Fruit fly (Drosophila melanogaster) whole organism, embryonic: ENCODE results near the gene Rpt4.

Experiments used
- Atf6 ChIP-seq: fragments of 200-800 bp; sonication (Bioruptor generic); IDR thresholded peaks from 2 replicates; pipeline ENCODE4 v1.3.6; 2022; ENCODE audit warnings: missing biosample characterization, missing genetic modification characterization
- CG10147 ChIP-seq: fragments of 200-800 bp; sonication (Bioruptor generic); optimal IDR thresholded peaks from 2 replicates; lab custom pipeline; 2019; ENCODE audit warnings: missing biosample characterization, mild to moderate bottlenecking, missing genetic modification characterization, moderate library complexity
- CG10462 ChIP-seq: fragments of 200-800 bp; sonication (Bioruptor generic); optimal IDR thresholded peaks from 2 replicates; lab custom pipeline; 2016; ENCODE audit warnings: missing biosample characterization, missing genetic modification characterization
- CG11696 ChIP-seq: fragments of 200-800 bp; sonication (Bioruptor generic); IDR thresholded peaks from 2 replicates; pipeline ENCODE4 v1.3.6; 2022; ENCODE audit warnings: missing biosample characterization, missing genetic modification characterization
- CG12219 ChIP-seq: fragments of 200-800 bp; sonication (Bioruptor generic); optimal IDR thresholded peaks from 3 replicates; lab custom pipeline; 2018; ENCODE audit warnings: missing biosample characterization, mild to moderate bottlenecking, missing genetic modification characterization
- CG12659 ChIP-seq: fragments of 200-800 bp; sonication (Bioruptor generic); optimal IDR thresholded peaks from 3 replicates; lab custom pipeline; 2017; ENCODE audit warnings: mild to moderate bottlenecking, missing biosample characterization, missing genetic modification reagents, missing genetic modification characterization
- CG14667 ChIP-seq: fragments of 200-800 bp; sonication (Bioruptor generic); IDR thresholded peaks from 2 replicates; pipeline ENCODE4 v1.3.6; 2022; ENCODE audit warnings: missing biosample characterization, missing genetic modification characterization
- CG17328 ChIP-seq: fragments of 200-800 bp; sonication (Bioruptor generic); IDR thresholded peaks from 2 replicates; pipeline ENCODE4 v1.3.6; 2022; ENCODE audit warnings: missing biosample characterization, missing genetic modification characterization
- CG18476 ChIP-seq: fragments of 200-800 bp; sonication (Bioruptor generic); optimal IDR thresholded peaks from 2 replicates; lab custom pipeline; 2016; ENCODE audit warnings: missing biosample characterization, mild to moderate bottlenecking, missing genetic modification characterization
- CG2116 ChIP-seq: fragments of 200-800 bp; sonication (Bioruptor generic); optimal IDR thresholded peaks from 3 replicates; lab custom pipeline; 2018; ENCODE audit warnings: missing biosample characterization, mild to moderate bottlenecking, missing genetic modification characterization
- CG2678 ChIP-seq: fragments of 200-800 bp; sonication (Bioruptor generic); optimal IDR thresholded peaks from 3 replicates; lab custom pipeline; 2019; ENCODE audit warnings: missing biosample characterization, mild to moderate bottlenecking, missing genetic modification characterization, moderate library complexity
- CG32532 ChIP-seq: fragments of 200-800 bp; sonication (Bioruptor generic); IDR thresholded peaks from 2 replicates; pipeline ENCODE4 v1.3.6; 2022; ENCODE audit warnings: missing biosample characterization, missing genetic modification characterization
- CG33557 ChIP-seq: fragments of 200-800 bp; sonication (Bioruptor generic); optimal IDR thresholded peaks from 2 replicates; lab custom pipeline; 2019; ENCODE audit warnings: missing biosample characterization, mild to moderate bottlenecking, missing genetic modification characterization, moderate library complexity
- CG5245 ChIP-seq: fragments of 200-800 bp; sonication (Bioruptor generic); optimal IDR thresholded peaks from 3 replicates; lab custom pipeline; 2016; ENCODE audit warnings: missing biosample characterization, missing genetic modification characterization
- CG6683 ChIP-seq: fragments of 200-800 bp; sonication (Bioruptor generic); optimal IDR thresholded peaks from 2 replicates; lab custom pipeline; 2017; ENCODE audit warnings: missing biosample characterization, mild to moderate bottlenecking, missing genetic modification characterization, missing genetic modification reagents
- CG6765 ChIP-seq: fragments of 200-800 bp; sonication (Bioruptor generic); optimal IDR thresholded peaks from 3 replicates; lab custom pipeline; 2017; ENCODE audit warnings: missing biosample characterization, mild to moderate bottlenecking, missing genetic modification characterization
- CG8359 ChIP-seq: fragments of 200-800 bp; sonication (Bioruptor generic); optimal IDR thresholded peaks from 2 replicates; lab custom pipeline; 2017; ENCODE audit warnings: missing biosample characterization, mild to moderate bottlenecking, missing genetic modification characterization, borderline replicate concordance
- CG9797 ChIP-seq: fragments of 200-800 bp; sonication (Bioruptor generic); optimal IDR thresholded peaks from 3 replicates; lab custom pipeline; 2018; ENCODE audit warnings: missing biosample characterization, mild to moderate bottlenecking, missing genetic modification characterization
- Dbx ChIP-seq: fragments of 200-800 bp; sonication (Bioruptor generic); IDR thresholded peaks from 3 replicates; pipeline ENCODE4 v1.3.6; 2022; ENCODE audit warnings: missing biosample characterization, missing genetic modification characterization
- Deaf1 ChIP-seq: fragments of 200-800 bp; optimal IDR thresholded peaks from 3 replicates; lab custom pipeline; 2019; ENCODE audit warnings: missing biosample characterization, mild to moderate bottlenecking, missing genetic modification characterization, moderate library complexity
- Dll ChIP-seq: fragments of 200-800 bp; sonication (Bioruptor generic); IDR thresholded peaks from 4 replicates; pipeline ENCODE4 v1.3.6; 2022; ENCODE audit warnings: missing biosample characterization, missing genetic modification characterization; ENCODE audit not compliant: partially characterized antibody
- Doc3 ChIP-seq: fragments of 200-800 bp; sonication (Bioruptor generic); IDR thresholded peaks from 3 replicates; pipeline ENCODE4 v1.3.6; 2022; ENCODE audit warnings: missing biosample characterization, missing genetic modification characterization; ENCODE audit not compliant: partially characterized antibody
- Dp ChIP-seq: fragments of 200-800 bp; sonication (Bioruptor generic); optimal IDR thresholded peaks from 2 replicates; lab custom pipeline; 2018; ENCODE audit warnings: missing biosample characterization, mild to moderate bottlenecking, missing genetic modification characterization, moderate library complexity
- Drgx ChIP-seq: fragments of 200-800 bp; sonication (Bioruptor generic); IDR thresholded peaks from 2 replicates; pipeline ENCODE4 v1.3.6; 2022; ENCODE audit warnings: missing biosample characterization, missing genetic modification characterization
- E2f2 ChIP-seq: fragments of 200-800 bp; sonication (Bioruptor generic); IDR thresholded peaks from 2 replicates; pipeline ENCODE4 v1.3.6; 2022; ENCODE audit warnings: missing biosample characterization, missing genetic modification characterization
- Ets97D ChIP-seq: fragments of 200-800 bp; sonication (Bioruptor generic); optimal IDR thresholded peaks from 3 replicates; lab custom pipeline; 2016; ENCODE audit warnings: missing biosample characterization, missing genetic modification characterization
- Gug ChIP-seq: fragments of 200-800 bp; sonication (Bioruptor generic); IDR thresholded peaks from 4 replicates; pipeline ENCODE4 v1.3.6; 2022; ENCODE audit warnings: missing biosample characterization, missing genetic modification characterization
- H2.0 ChIP-seq: fragments of 200-800 bp; sonication (Bioruptor generic); IDR thresholded peaks from 2 replicates; pipeline ENCODE4 v1.3.6; 2022; ENCODE audit warnings: missing biosample characterization, missing genetic modification characterization
- Hand ChIP-seq: fragments of 200-800 bp; sonication (Bioruptor generic); optimal IDR thresholded peaks from 2 replicates; lab custom pipeline; 2017; ENCODE audit warnings: mild to moderate bottlenecking, missing biosample characterization, missing genetic modification reagents, missing genetic modification characterization
- MBD-R2 ChIP-seq: fragments of 200-800 bp; sonication (Bioruptor generic); IDR thresholded peaks from 2 replicates; pipeline ENCODE4 v1.3.6; 2022; ENCODE audit warnings: missing biosample characterization, missing genetic modification characterization
- MESR4 ChIP-seq: fragments of 200-800 bp; sonication (Bioruptor generic); optimal IDR thresholded peaks from 2 replicates; lab custom pipeline; 2018; ENCODE audit warnings: missing biosample characterization, mild to moderate bottlenecking, missing genetic modification characterization, moderate library complexity
- Myb ChIP-seq: fragments of 200-800 bp; sonication (Bioruptor generic); optimal IDR thresholded peaks from 2 replicates; lab custom pipeline; 2016; ENCODE audit warnings: missing biosample characterization, missing genetic modification characterization
- Pdp1 ChIP-seq, 2 experiments: fragments of 200-800 bp; sonication (Bioruptor generic); optimal IDR thresholded peaks; 3 replicates each; lab custom pipeline; 2016; ENCODE audit warnings: missing biosample characterization in 2 of 2, missing genetic modification characterization in 2 of 2, mild to moderate bottlenecking in 1 of 2, moderate library complexity in 1 of 2
- Six4 ChIP-seq: fragments of 200-800 bp; sonication (Bioruptor generic); optimal IDR thresholded peaks from 2 replicates; lab custom pipeline; 2016; ENCODE audit warnings: missing biosample characterization, missing genetic modification characterization
- Taf1 ChIP-seq: fragments of 200-800 bp; sonication (Bioruptor generic); IDR thresholded peaks from 2 replicates; pipeline ENCODE4 v1.3.6; 2022; ENCODE audit warnings: missing biosample characterization, missing genetic modification characterization
- ase ChIP-seq: fragments of 200-800 bp; sonication (Bioruptor generic); IDR thresholded peaks from 3 replicates; pipeline ENCODE4 v1.3.6; 2022; ENCODE audit warnings: missing biosample characterization, missing genetic modification characterization
- az2 ChIP-seq: fragments of 200-800 bp; sonication (Bioruptor generic); optimal IDR thresholded peaks from 3 replicates; lab custom pipeline; 2016; ENCODE audit warnings: missing biosample characterization, missing genetic modification characterization
- btn ChIP-seq: fragments of 200-800 bp; sonication (Bioruptor generic); optimal IDR thresholded peaks from 2 replicates; lab custom pipeline; 2016; ENCODE audit warnings: missing biosample characterization, missing genetic modification characterization
- dati ChIP-seq: fragments of 200-800 bp; sonication (Bioruptor generic); IDR thresholded peaks from 2 replicates; pipeline ENCODE4 v1.3.6; 2022; ENCODE audit warnings: missing biosample characterization, missing genetic modification characterization
- esg ChIP-seq: fragments of 200-800 bp; sonication (Bioruptor generic); conservative IDR thresholded peaks from 2 replicates; pipeline ENCODE4 v1.3.6; 2022; ENCODE audit warnings: missing biosample characterization, missing genetic modification characterization
- fd102C ChIP-seq: fragments of 200-800 bp; sonication (Bioruptor generic); optimal IDR thresholded peaks from 2 replicates; lab custom pipeline; 2018; ENCODE audit warnings: missing biosample characterization, mild to moderate bottlenecking, missing genetic modification characterization, moderate library complexity
- gem ChIP-seq: fragments of 200-800 bp; sonication (Bioruptor generic); optimal IDR thresholded peaks from 2 replicates; lab custom pipeline; 2019; ENCODE audit warnings: missing biosample characterization, mild to moderate bottlenecking, missing genetic modification characterization, moderate library complexity
- ham ChIP-seq: fragments of 200-800 bp; sonication (Bioruptor generic); IDR thresholded peaks from 2 replicates; pipeline ENCODE4 v1.3.6; 2022; ENCODE audit warnings: missing biosample characterization, missing genetic modification characterization
- hbn ChIP-seq: fragments of 200-800 bp; sonication (Bioruptor generic); IDR thresholded peaks from 2 replicates; pipeline ENCODE4 v1.3.6; 2022; ENCODE audit warnings: missing biosample characterization, missing genetic modification characterization; ENCODE audit not compliant: partially characterized antibody
- kah ChIP-seq: fragments of 200-800 bp; sonication (Bioruptor generic); optimal IDR thresholded peaks from 2 replicates; lab custom pipeline; 2018; ENCODE audit warnings: missing biosample characterization, mild to moderate bottlenecking, missing genetic modification characterization
- luna ChIP-seq: fragments of 200-800 bp; sonication (Bioruptor generic); optimal IDR thresholded peaks from 2 replicates; lab custom pipeline; 2016; ENCODE audit warnings: missing biosample characterization, missing genetic modification characterization
- phol ChIP-seq: fragments of 200-800 bp; sonication (Bioruptor generic); optimal IDR thresholded peaks from 3 replicates; lab custom pipeline; 2018; ENCODE audit warnings: missing biosample characterization, mild to moderate bottlenecking, missing genetic modification characterization, moderate library complexity
- ranshi ChIP-seq: fragments of 200-800 bp; sonication (Bioruptor generic); IDR thresholded peaks from 2 replicates; pipeline ENCODE4 v1.3.6; 2022; ENCODE audit warnings: missing biosample characterization, missing genetic modification characterization
- salm ChIP-seq: fragments of 200-800 bp; sonication (Bioruptor generic); optimal IDR thresholded peaks from 2 replicates; lab custom pipeline; 2018; ENCODE audit warnings: missing biosample characterization, mild to moderate bottlenecking, missing genetic modification characterization
- sc ChIP-seq, 3 experiments: fragments of >200 bp in 2 of 3; fragments of 200-800 bp in 1 of 3; sonication (Bioruptor generic) in 1 of 3; optimal IDR thresholded peaks; 2 replicates in 2 of 3; 3 replicates in 1 of 3; lab custom pipeline; 2017; ENCODE audit warnings: mild to moderate bottlenecking in 1 of 3, missing biosample characterization in 1 of 3, missing genetic modification characterization in 1 of 3, missing genetic modification reagents in 1 of 3
- sens ChIP-seq: fragments of 200-800 bp; sonication (Bioruptor generic); peaks from one replicate; lab custom pipeline; 2016; ENCODE audit warnings: missing biosample characterization, missing genetic modification characterization

Gene Rpt4

dm6 chrX:6301052-6301451 is 10.0 kb upstream of the Rpt4 start, which contains the start of gene CG12219 (continued):
- TF ChIP-seq CG18476 (GFP tag; lab: Kevin White, UChicago) (no peak), Atf6 (no peak), ham (no peak), Taf1 (no peak), CG11696 (GFP tag; lab: Robert Waterston, UW) (no peak), CG6765 (GFP tag; lab: Kevin White, UChicago) (no peak), CG12219 (GFP tag; lab: Kevin White, UChicago) (no peak), dati (GFP tag; lab: Robert Waterston, UW) (no peak), Doc3 (GFP tag; lab: Robert Waterston, UW) (0 out of 3 replicates have a peak, but pooled peaks have one; percentile 41), MESR4 (GFP tag; lab: Kevin White, UChicago) (peak; percentile 72), CG17328 (GFP tag; lab: Robert Waterston, UW) (no peak), MBD-R2 (peak; percentile 81), CG2678 (no peak), kah (GFP tag; lab: Kevin White, UChicago) (no peak), CG33557 (GFP tag; lab: Kevin White, UChicago) (no peak), hbn (GFP tag; lab: Robert Waterston, UW) (peak; percentile 65), CG12659 (GFP tag; lab: Kevin White, UChicago) (peak; percentile 20), fd102C (GFP tag; lab: Kevin White, UChicago) (no peak), CG14667 (no peak), CG10462 (GFP tag; lab: Kevin White, UChicago) (no peak), sens (peak; percentile 31), CG9797 (GFP tag; lab: Kevin White, UChicago) (peak; percentile 75), esg (GFP tag; lab: Robert Waterston, UW) (no peak), CG6683 (GFP tag; lab: Kevin White, UChicago) (no peak), CG5245 (no peak), Hand (GFP tag; lab: Kevin White, UChicago) (no peak), CG10147 (GFP tag; lab: Kevin White, UChicago) (no peak), sc (optimal IDR thresholded peaks at IDR 0.05; lab: Kevin White, UChicago) (no peak), sc (GFP tag; optimal IDR thresholded peaks at IDR 0.05; lab: Kevin White, UChicago) (no peak), luna (no peak), CG32532 (GFP tag; lab: Robert Waterston, UW) (no peak), phol (tag; lab: Kevin White, UChicago) (no peak), Drgx (GFP tag; lab: Robert Waterston, UW) (no peak), ase (no peak), CG8359 (GFP tag; lab: Kevin White, UChicago) (no peak), E2f2 (GFP tag; lab: Robert Waterston, UW) (peak; percentile 63), Deaf1 (tag; lab: Kevin White, UChicago) (no peak), salm (tag; lab: Kevin White, UChicago) (no peak), Six4 (GFP tag; lab: Kevin White, UChicago) (no peak), gem (tag; lab: Kevin White, UChicago) (no peak), H2.0 (no peak), Dll (GFP tag; lab: Robert Waterston, UW) (peak; percentile 75), CG2116 (GFP tag; lab: Kevin White, UChicago) (peak; percentile 61), Gug (GFP tag; lab: Robert Waterston, UW) (no peak), Ets97D (peak; percentile 37), Pdp1 (GFP tag; optimal IDR thresholded peaks at IDR 0.05; lab: Kevin White, UChicago) (peak in 1 of 2 experiments; percentile 90), btn (GFP tag; lab: Kevin White, UChicago) (no peak), Dp (GFP tag; lab: Kevin White, UChicago) (peak; percentile 60), Myb (GFP tag; lab: Kevin White, UChicago) (peak; percentile 91), Dbx (no peak), ranshi (GFP tag; lab: Robert Waterston, UW) (no peak), az2 (GFP tag; lab: Kevin White, UChicago) (no peak)
